Worm (Caenorhabditis elegans) whole organism, late embryonic: Measurements from ENCODE around the gene ZK686.6.

Experiments
- C08G9.2 ChIP-seq: sonication (generic microtip); optimal IDR thresholded peaks from 2 replicates; lab custom pipeline; 2016; ENCODE audit warnings: mild to moderate bottlenecking, missing genetic modification characterization, moderate library complexity, missing compliant biosample characterization
- C38D4.7 ChIP-seq: fragments of 200-800 bp; sonication (Bioruptor generic); optimal IDR thresholded peaks from 2 replicates; lab custom pipeline; 2018; ENCODE audit warnings: mild to moderate bottlenecking, missing genetic modification characterization, moderate library complexity, missing compliant biosample characterization
- T23F11.4 ChIP-seq: fragments of 200-800 bp; sonication (Bioruptor generic); optimal IDR thresholded peaks from 2 replicates; lab custom pipeline; 2018; ENCODE audit warnings: mild to moderate bottlenecking, missing genetic modification characterization, missing compliant biosample characterization
- Y22D7AL.16 ChIP-seq: sonication (generic microtip); optimal IDR thresholded peaks from 2 replicates; lab custom pipeline; 2016; ENCODE audit warnings: missing genetic modification characterization, missing compliant biosample characterization
- ahr-1 ChIP-seq: sonication (generic microtip); optimal IDR thresholded peaks from 2 replicates; lab custom pipeline; 2016; ENCODE audit warnings: missing genetic modification characterization, missing compliant biosample characterization
- ceh-14 ChIP-seq: sonication (generic microtip); optimal IDR thresholded peaks from 2 replicates; lab custom pipeline; 2016; ENCODE audit warnings: missing genotype, missing genetic modification characterization, missing compliant biosample characterization
- ceh-18 ChIP-seq: sonication (generic microtip); optimal IDR thresholded peaks from 2 replicates; lab custom pipeline; 2016; ENCODE audit warnings: missing genetic modification characterization, missing compliant biosample characterization
- ceh-19 ChIP-seq: fragments of 200-800 bp; sonication (Bioruptor generic); optimal IDR thresholded peaks from 2 replicates; lab custom pipeline; 2018; ENCODE audit warnings: mild to moderate bottlenecking, missing genetic modification characterization, missing compliant biosample characterization
- ceh-24 ChIP-seq: sonication (generic microtip); optimal IDR thresholded peaks from 2 replicates; lab custom pipeline; 2016; ENCODE audit warnings: mild to moderate bottlenecking, missing genetic modification characterization, missing compliant biosample characterization
- ceh-30 ChIP-seq: fragments of 150-350 bp; optimal IDR thresholded peaks from 2 replicates; lab custom pipeline; 2014; ENCODE audit warnings: missing biosample characterization, missing genetic modification characterization
- ceh-31 ChIP-seq: sonication (generic microtip); optimal IDR thresholded peaks from 2 replicates; lab custom pipeline; 2016; ENCODE audit warnings: missing genetic modification characterization, missing compliant biosample characterization
- ceh-45 ChIP-seq: fragments of 200-800 bp; sonication (Bioruptor generic); IDR thresholded peaks from 2 replicates; pipeline ENCODE4 v1.3.6; 2022; ENCODE audit warnings: missing genetic modification reagents, missing genetic modification characterization, missing compliant biosample characterization
- ceh-6 ChIP-seq: fragments of 200-800 bp; sonication (Bioruptor generic); optimal IDR thresholded peaks from 2 replicates; lab custom pipeline; 2018; ENCODE audit warnings: mild to moderate bottlenecking, missing genetic modification characterization, missing compliant biosample characterization
- ceh-9 ChIP-seq: sonication (generic microtip); optimal IDR thresholded peaks from 2 replicates; lab custom pipeline; 2016; ENCODE audit warnings: mild to moderate bottlenecking, missing genetic modification characterization, inconsistent platforms, missing compliant biosample characterization
- elt-4 ChIP-seq: sonication (generic microtip); optimal IDR thresholded peaks from 2 replicates; lab custom pipeline; 2016; ENCODE audit warnings: missing genetic modification characterization, missing compliant biosample characterization
- ets-4 ChIP-seq: sonication (generic microtip); optimal IDR thresholded peaks from 2 replicates; lab custom pipeline; 2016; ENCODE audit warnings: missing genetic modification characterization, missing compliant biosample characterization
- fkh-10 ChIP-seq: fragments of 150-350 bp; optimal IDR thresholded peaks from 2 replicates; lab custom pipeline; 2014; ENCODE audit warnings: missing biosample characterization, missing genetic modification reagents, missing genetic modification characterization
- gmeb-2 ChIP-seq: sonication (generic microtip); optimal IDR thresholded peaks from 2 replicates; lab custom pipeline; 2016; ENCODE audit warnings: missing genetic modification characterization, inconsistent platforms, missing compliant biosample characterization
- hlh-13 ChIP-seq: fragments of 200-800 bp; sonication (Bioruptor generic); optimal IDR thresholded peaks from 2 replicates; lab custom pipeline; 2018; ENCODE audit warnings: mild to moderate bottlenecking, missing genetic modification characterization, missing compliant biosample characterization
- hlh-15 ChIP-seq: sonication (generic microtip); optimal IDR thresholded peaks from 2 replicates; lab custom pipeline; 2016; ENCODE audit warnings: missing genetic modification characterization, missing compliant biosample characterization
- hlh-6 ChIP-seq: sonication (generic microtip); optimal IDR thresholded peaks from 2 replicates; lab custom pipeline; 2016; ENCODE audit warnings: missing genotype, missing genetic modification characterization, missing compliant biosample characterization
- hlh-8 ChIP-seq: sonication (generic microtip); optimal IDR thresholded peaks from 2 replicates; lab custom pipeline; 2016; ENCODE audit warnings: missing genotype, missing genetic modification characterization, missing compliant biosample characterization
- lim-6 ChIP-seq: sonication (generic microtip); optimal IDR thresholded peaks from 2 replicates; lab custom pipeline; 2016; ENCODE audit warnings: missing genetic modification characterization, missing compliant biosample characterization
- mec-3 ChIP-seq: sonication (generic microtip); optimal IDR thresholded peaks from 2 replicates; lab custom pipeline; 2016; ENCODE audit warnings: borderline replicate concordance, missing genetic modification characterization, missing compliant biosample characterization
- nfya-1 ChIP-seq: sonication (generic microtip); optimal IDR thresholded peaks from 2 replicates; lab custom pipeline; 2017; ENCODE audit warnings: missing genetic modification characterization, mild to moderate bottlenecking, missing compliant biosample characterization, antibody characterized with exemption, moderate library complexity
- nhr-11 ChIP-seq: fragments of 150-350 bp; optimal IDR thresholded peaks from 2 replicates; lab custom pipeline; 2014; ENCODE audit warnings: missing biosample characterization, missing genetic modification characterization
- npax-4 ChIP-seq: sonication (generic microtip); optimal IDR thresholded peaks from 2 replicates; lab custom pipeline; 2016; ENCODE audit warnings: missing genetic modification characterization, missing compliant biosample characterization
- pat-9 ChIP-seq: fragments of 200-800 bp; sonication (Bioruptor generic); optimal IDR thresholded peaks from 2 replicates; lab custom pipeline; 2018; ENCODE audit warnings: mild to moderate bottlenecking, missing genetic modification characterization, moderate library complexity, missing compliant biosample characterization
- pros-1 ChIP-seq: fragments of 150-350 bp; optimal IDR thresholded peaks from 2 replicates; lab custom pipeline; 2014; ENCODE audit warnings: missing biosample characterization, missing genetic modification reagents, missing genetic modification characterization
- ref-2 ChIP-seq: sonication (generic microtip); optimal IDR thresholded peaks from 2 replicates; lab custom pipeline; 2016; ENCODE audit warnings: missing genetic modification characterization, missing compliant biosample characterization
- rnt-1 ChIP-seq: sonication (generic microtip); optimal IDR thresholded peaks from 2 replicates; lab custom pipeline; 2016; ENCODE audit warnings: missing genetic modification characterization, missing compliant biosample characterization
- sdc-2 ChIP-seq: sonication (generic microtip); optimal IDR thresholded peaks from 2 replicates; lab custom pipeline; 2016; ENCODE audit warnings: missing genotype, missing genetic modification characterization, missing compliant biosample characterization
- sox-2 ChIP-seq: fragments of 200-800 bp; sonication (Bioruptor generic); IDR thresholded peaks from 2 replicates; pipeline ENCODE4 v1.3.6; 2022; ENCODE audit warnings: missing genetic modification reagents, missing genetic modification characterization, missing compliant biosample characterization
- syd-9 ChIP-seq: sonication (generic microtip); optimal IDR thresholded peaks from 2 replicates; lab custom pipeline; 2016; ENCODE audit warnings: mild to moderate bottlenecking, missing genetic modification characterization, moderate library complexity, missing compliant biosample characterization
- tbx-2 ChIP-seq: sonication (generic microtip); optimal IDR thresholded peaks from 2 replicates; lab custom pipeline; 2016; ENCODE audit warnings: missing genetic modification characterization, missing compliant biosample characterization
- ttx-3 ChIP-seq: sonication (generic microtip); optimal IDR thresholded peaks from 2 replicates; lab custom pipeline; 2016; ENCODE audit warnings: missing genetic modification reagents, missing genetic modification characterization, missing compliant biosample characterization
- unc-55 ChIP-seq: sonication (generic microtip); optimal IDR thresholded peaks from 2 replicates; lab custom pipeline; 2017; ENCODE audit warnings: missing biosample characterization, missing genetic modification reagents, missing genetic modification characterization
- unc-86 ChIP-seq: sonication (generic microtip); optimal IDR thresholded peaks from 2 replicates; lab custom pipeline; 2016; ENCODE audit warnings: missing genetic modification characterization, missing compliant biosample characterization
- zip-5 ChIP-seq: sonication (generic microtip); optimal IDR thresholded peaks from 2 replicates; lab custom pipeline; 2016; ENCODE audit warnings: missing genetic modification characterization, missing compliant biosample characterization
- ztf-16 ChIP-seq: sonication (generic microtip); optimal IDR thresholded peaks from 2 replicates; lab custom pipeline; 2017; ENCODE audit warnings: missing genetic modification characterization, missing compliant biosample characterization

The ZK686.6 gene

ce11 chrIII:7729534-7730061 lies 43.2 kb downstream of the ZK686.6 start, which contains the start of gene ZK112.4 (continued):
- TF ChIP-seq zip-5, result no peak
- peak; percentile 53 for TF ChIP-seq C08G9.2 (tag; lab: Kevin White, UChicago)
- TF ChIP-seq ceh-30, result peak; percentile 28
- TF ChIP-seq T23F11.4, result peak; percentile 36
- TF ChIP-seq ceh-19 (GFP tag; lab: Kevin White, UChicago), result peak; percentile 3
- peak; percentile 73 for TF ChIP-seq tbx-2 (tag; lab: Kevin White, UChicago)
- TF ChIP-seq hlh-8 (tag; lab: Kevin White, UChicago), result peak; percentile 19
- no peak for TF ChIP-seq mec-3 (tag; lab: Kevin White, UChicago)
- no peak for TF ChIP-seq ahr-1 (tag; lab: Kevin White, UChicago)
- TF ChIP-seq unc-55, result peak; percentile 82
- TF ChIP-seq rnt-1, result peak; percentile 83
- no peak for TF ChIP-seq ceh-9 (tag; lab: Kevin White, UChicago)
- TF ChIP-seq pros-1 (tag; lab: Kevin White, UChicago), result no peak
- TF ChIP-seq ets-4, result peak; percentile 68
- peak; percentile 20 for TF ChIP-seq C38D4.7 (GFP tag; lab: Kevin White, UChicago)
- TF ChIP-seq hlh-6 (tag; lab: Kevin White, UChicago), result no peak
- TF ChIP-seq hlh-15 (tag; lab: Kevin White, UChicago), result no peak
- TF ChIP-seq sox-2, result no peak
- TF ChIP-seq syd-9 (tag; lab: Kevin White, UChicago), result peak; percentile 53
- peak; percentile 13 for TF ChIP-seq hlh-13 (GFP tag; lab: Kevin White, UChicago)
- peak; percentile 2 for TF ChIP-seq pat-9 (tag; lab: Kevin White, UChicago)
- TF ChIP-seq ceh-31 (tag; lab: Kevin White, UChicago), result peak; percentile 78
- peak; percentile 58 for TF ChIP-seq ceh-14 (tag; lab: Kevin White, UChicago)
- TF ChIP-seq ztf-16 (tag; lab: Kevin White, UChicago), result no peak
- no peak for TF ChIP-seq unc-86 (tag; lab: Kevin White, UChicago)
- peak; percentile 93 for TF ChIP-seq ceh-18 (tag; lab: Kevin White, UChicago)
- peak; percentile 63 for TF ChIP-seq ref-2
- TF ChIP-seq lim-6 (tag; lab: Kevin White, UChicago), result no peak
- TF ChIP-seq, all 69 proteins: peak for 27

ce11 chrIII:7729062-7729461 lies 43.7 kb downstream of the ZK686.6 start:
- no peak for TF ChIP-seq sdc-2 (tag; lab: Kevin White, UChicago)
- no peak for TF ChIP-seq unc-55
- TF ChIP-seq npax-4, result peak; percentile 7

- peak; percentile 59 for TF ChIP-seq ref-2
- no peak for TF ChIP-seq nhr-11 (tag; lab: Kevin White, UChicago)
- TF ChIP-seq rnt-1, result peak; percentile 13
- TF ChIP-seq ceh-24 (tag; lab: Kevin White, UChicago), result no peak
- no peak for TF ChIP-seq lim-6 (tag; lab: Kevin White, UChicago)
- no peak for TF ChIP-seq ttx-3
- TF ChIP-seq tbx-2 (tag; lab: Kevin White, UChicago), result peak; percentile 31
- TF ChIP-seq Y22D7AL.16 (tag; lab: Kevin White, UChicago), result no peak
- TF ChIP-seq ceh-6 (GFP tag; lab: Kevin White, UChicago), result no peak
- TF ChIP-seq fkh-10 (GFP tag; lab: Kevin White, UChicago), result no peak
- TF ChIP-seq ceh-30, result no peak
- no peak for TF ChIP-seq elt-4 (tag; lab: Kevin White, UChicago)
- TF ChIP-seq gmeb-2 (tag; lab: Kevin White, UChicago), result no peak
- TF ChIP-seq hlh-15 (tag; lab: Kevin White, UChicago), result no peak
- TF ChIP-seq ceh-45, result no peak
- peak; percentile 26 for TF ChIP-seq ceh-31 (tag; lab: Kevin White, UChicago)
- TF ChIP-seq npax-4, result no peak
- TF ChIP-seq pros-1 (tag; lab: Kevin White, UChicago), result no peak
- TF ChIP-seq nfya-1 (tag; lab: Kevin White, UChicago), result peak; percentile 45
- TF ChIP-seq, all 69 proteins: peak for 5
These were observed 44.3 kb downstream of the ZK686.6 start for ce11 chrIII:7728494-7728893.
